Worm (Caenorhabditis elegans) whole organism, young adult: ENCODE results near the gene trh-1.

Experiments used
- B0336.3 ChIP-seq: fragments of 200-800 bp; sonication (Bioruptor generic); IDR thresholded peaks from 2 replicates; pipeline ENCODE4 v1.3.6; 2022; ENCODE audit warnings: missing genetic modification characterization, missing compliant biosample characterization
- efl-1 ChIP-seq: fragments of 150-350 bp; optimal IDR thresholded peaks from 2 replicates; lab custom pipeline; 2014; ENCODE audit warnings: missing biosample characterization, missing genetic modification reagents, missing genetic modification characterization
- madf-6 ChIP-seq: fragments of 200-800 bp; sonication (Bioruptor generic); IDR thresholded peaks from 2 replicates; pipeline ENCODE4 v1.3.6; 2022; ENCODE audit warnings: missing genetic modification reagents, missing genetic modification characterization, missing compliant biosample characterization
- madf-8 ChIP-seq: fragments of 200-800 bp; sonication (Bioruptor generic); conservative IDR thresholded peaks from 2 replicates; pipeline ENCODE4 v1.3.6; 2022; ENCODE audit warnings: missing genetic modification reagents, missing genetic modification characterization, missing compliant biosample characterization
- pha-4 ChIP-seq: fragments of 150-350 bp; sonication (generic microtip); optimal IDR thresholded peaks from 2 replicates; lab custom pipeline; 2014; ENCODE audit warnings: missing biosample characterization, missing genetic modification reagents, missing genetic modification characterization
- repo-1 ChIP-seq: sonication (generic microtip); optimal IDR thresholded peaks from 2 replicates; lab custom pipeline; 2017; ENCODE audit warnings: mild to moderate bottlenecking, missing genetic modification characterization, missing compliant biosample characterization

DNA sequence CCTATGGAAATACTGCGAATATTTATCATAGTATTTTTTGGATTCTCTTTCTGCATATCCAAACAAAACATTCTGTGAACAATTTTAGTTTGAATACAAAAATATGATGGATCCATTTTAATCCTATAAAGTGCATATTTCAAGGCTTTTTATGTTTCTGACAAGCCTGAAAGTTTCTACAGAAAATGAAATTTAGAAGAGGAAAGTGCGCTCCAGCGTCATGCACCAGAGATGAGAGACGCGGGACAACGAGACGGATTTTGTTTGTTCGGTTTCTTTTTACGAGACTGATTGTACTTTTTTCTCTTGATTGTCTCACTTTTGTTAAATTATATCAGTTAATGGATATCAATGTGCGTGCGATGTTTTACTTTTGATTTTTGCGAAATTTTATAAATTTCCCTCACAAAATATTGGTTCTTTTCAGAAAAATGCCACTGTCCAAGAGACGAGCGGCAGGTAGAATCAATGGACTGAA is 37.3 kb upstream of the trh-1 start, which contains the start of gene C49C3.6:
- TF ChIP-seq pha-4 (tag; lab: Kevin White, UChicago), result no peak
- TF ChIP-seq repo-1 (tag; lab: Kevin White, UChicago), result no peak
- no peak for TF ChIP-seq madf-8 (GFP tag; lab: Robert Waterston, UW)
- no peak for TF ChIP-seq efl-1 (GFP tag; lab: Kevin White, UChicago)
- no peak for TF ChIP-seq B0336.3 (GFP tag; lab: Robert Waterston, UW)
- no peak for TF ChIP-seq madf-6
